Fruit fly (Drosophila melanogaster): ENCODE data around the gene exex.

DNA sequence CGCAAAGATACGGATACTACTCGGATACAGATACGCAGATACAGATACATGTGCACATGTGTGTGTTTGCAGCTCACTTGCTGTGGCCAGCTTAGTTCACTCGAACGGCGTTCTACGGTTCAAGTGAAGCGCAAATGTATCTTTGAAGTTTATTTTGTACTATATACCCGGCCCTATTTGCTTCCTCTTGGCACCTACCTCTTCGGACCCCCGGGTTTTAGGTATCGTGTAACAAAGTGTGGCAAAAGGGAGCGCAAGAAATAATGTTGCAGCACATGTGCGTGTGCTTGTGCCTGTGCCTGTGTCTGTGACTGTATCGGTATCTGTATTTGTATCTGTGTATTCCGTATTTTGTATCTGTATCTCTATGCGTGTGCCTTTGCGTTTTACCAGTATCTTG, 40.4 kb downstream of the exex start:
- TF ChIP-seq Vsx2 (GFP tag; optimal IDR thresholded peaks at IDR 0.05; ENCODE audit: partially characterized antibody): no peak
- no peak for TF ChIP-seq pan (optimal IDR thresholded peaks at IDR 0.05)
- no peak for TF ChIP-seq Hr78 (GFP tag; optimal IDR thresholded peaks at IDR 0.05)
